Fruit fly (Drosophila melanogaster): ENCODE results near the gene Marcal1.

dm6 chr2L:4915715-4916153 is 39.6 kb upstream of the Marcal1 start:
- TF ChIP-seq CG15073 (GFP tag; optimal IDR thresholded peaks at IDR 0.05), result no peak
- TF ChIP-seq NK7.1 (GFP tag; optimal IDR thresholded peaks at IDR 0.05), result no peak
- TF ChIP-seq seq (GFP tag; IDR thresholded peaks at IDR 0.05), result no peak
- TF ChIP-seq CG1647 (GFP tag; optimal IDR thresholded peaks at IDR 0.05), result no peak

All from whole organism, embryonic.